Worm (Caenorhabditis elegans) whole organism, L3 larva: Measurements from ENCODE around the gene nas-15.

Experiments
- R02D3.7 ChIP-seq: fragments of 150-350 bp; optimal IDR thresholded peaks from 2 replicates; lab custom pipeline; 2014; ENCODE audit warnings: missing biosample characterization, missing genetic modification characterization
- ZK546.5 ChIP-seq: sonication (generic microtip); optimal IDR thresholded peaks from 2 replicates; lab custom pipeline; 2017; ENCODE audit warnings: missing biosample characterization, missing genetic modification characterization
- aly-2 ChIP-seq: fragments of 150-350 bp; optimal IDR thresholded peaks from 2 replicates; lab custom pipeline; 2014; ENCODE audit warnings: missing biosample characterization, missing genetic modification characterization
- ama-1 ChIP-seq: fragments of 150-350 bp; optimal IDR thresholded peaks from 2 replicates; lab custom pipeline; 2018
- ceh-28 ChIP-seq: fragments of 150-350 bp; optimal IDR thresholded peaks from 2 replicates; lab custom pipeline; 2014; ENCODE audit warnings: missing biosample characterization, missing genetic modification reagents, missing genetic modification characterization
- ceh-82 ChIP-seq: fragments of 150-350 bp; optimal IDR thresholded peaks from 2 replicates; lab custom pipeline; 2014; ENCODE audit warnings: missing biosample characterization, missing genetic modification characterization
- ceh-9 ChIP-seq: sonication (generic microtip); optimal IDR thresholded peaks from 2 replicates; lab custom pipeline; 2018; ENCODE audit warnings: missing biosample characterization, missing genetic modification characterization
- daf-12 ChIP-seq: fragments of 150-350 bp; optimal IDR thresholded peaks from 2 replicates; lab custom pipeline; 2014; ENCODE audit warnings: missing biosample characterization, missing genetic modification reagents, missing genetic modification characterization
- elt-1 ChIP-seq: fragments of 150-350 bp; optimal IDR thresholded peaks from 2 replicates; lab custom pipeline; 2014; ENCODE audit warnings: missing biosample characterization, missing genetic modification characterization
- elt-2 ChIP-seq: sonication (generic microtip); optimal IDR thresholded peaks from 2 replicates; lab custom pipeline; 2016; ENCODE audit warnings: missing genetic modification reagents, mild to moderate bottlenecking, missing genetic modification characterization, missing compliant biosample characterization
- elt-3 ChIP-seq, 3 experiments: fragments of 150-350 bp in 1 of 3; sonication (generic microtip) in 2 of 3; optimal IDR thresholded peaks; 2 replicates in 2 of 3; 4 replicates in 1 of 3; lab custom pipeline; 2014 to 2017; ENCODE audit warnings: missing biosample characterization in 3 of 3, missing genetic modification characterization in 3 of 3
- eor-1 ChIP-seq, 2 experiments: fragments of 150-350 bp; optimal IDR thresholded peaks; 2 replicates each; lab custom pipeline; 2014 to 2018; ENCODE audit warnings: missing biosample characterization in 2 of 2, missing genetic modification characterization in 2 of 2
- fkh-10 ChIP-seq: sonication (generic microtip); optimal IDR thresholded peaks from 2 replicates; lab custom pipeline; 2017; ENCODE audit warnings: missing biosample characterization, missing genetic modification reagents, missing genetic modification characterization
- fkh-2 ChIP-seq: fragments of 150-350 bp; optimal IDR thresholded peaks from 2 replicates; lab custom pipeline; 2014; ENCODE audit warnings: missing biosample characterization, missing genetic modification reagents, missing genetic modification characterization
- fos-1 ChIP-seq: fragments of 150-350 bp; optimal IDR thresholded peaks from 2 replicates; lab custom pipeline; 2014; ENCODE audit warnings: missing biosample characterization, missing genetic modification characterization
- hmg-11 ChIP-seq: sonication (generic microtip); optimal IDR thresholded peaks from 2 replicates; lab custom pipeline; 2016; ENCODE audit warnings: missing genetic modification characterization, missing compliant biosample characterization
- jun-1 ChIP-seq: fragments of 150-350 bp; optimal IDR thresholded peaks from 2 replicates; lab custom pipeline; 2014; ENCODE audit warnings: missing biosample characterization, missing genetic modification reagents, missing genetic modification characterization
- lin-15B ChIP-seq: fragments of 150-350 bp; optimal IDR thresholded peaks from 2 replicates; lab custom pipeline; 2014; ENCODE audit warnings: missing biosample characterization, missing genetic modification characterization
- lin-39 ChIP-seq: fragments of 150-350 bp; optimal IDR thresholded peaks from 2 replicates; lab custom pipeline; 2018; ENCODE audit warnings: missing biosample characterization, missing genetic modification reagents, missing genetic modification characterization
- lsy-12 ChIP-seq: sonication (generic microtip); optimal IDR thresholded peaks from 2 replicates; lab custom pipeline; 2016; ENCODE audit warnings: mild to moderate bottlenecking, missing genetic modification characterization, missing compliant biosample characterization
- mdl-1 ChIP-seq: fragments of 150-350 bp; optimal IDR thresholded peaks from 2 replicates; lab custom pipeline; 2014; ENCODE audit warnings: missing biosample characterization, missing genetic modification characterization
- nfya-1 ChIP-seq: sonication (generic microtip); optimal IDR thresholded peaks from 2 replicates; lab custom pipeline; 2017; ENCODE audit warnings: missing genetic modification characterization, mild to moderate bottlenecking, missing compliant biosample characterization, antibody characterized with exemption, moderate library complexity; ENCODE audit not compliant: insufficient read depth
- nhr-12 ChIP-seq: fragments of 150-350 bp; optimal IDR thresholded peaks from 2 replicates; lab custom pipeline; 2014; ENCODE audit warnings: missing biosample characterization, missing genetic modification characterization
- nhr-23 ChIP-seq: fragments of 150-350 bp; optimal IDR thresholded peaks from 2 replicates; lab custom pipeline; 2014; ENCODE audit warnings: missing biosample characterization, missing genetic modification reagents, missing genetic modification characterization
- nhr-237 ChIP-seq: fragments of 150-350 bp; optimal IDR thresholded peaks from 2 replicates; lab custom pipeline; 2014; ENCODE audit warnings: missing biosample characterization, missing genetic modification characterization
- nhr-25 ChIP-seq: sonication (generic microtip); optimal IDR thresholded peaks from 2 replicates; lab custom pipeline; 2017; ENCODE audit warnings: missing biosample characterization, missing genetic modification characterization
- nhr-28 ChIP-seq: fragments of 150-350 bp; optimal IDR thresholded peaks from 2 replicates; lab custom pipeline; 2014; ENCODE audit warnings: missing biosample characterization, missing genetic modification characterization
- nhr-43 ChIP-seq: sonication (generic microtip); optimal IDR thresholded peaks from 2 replicates; lab custom pipeline; 2016; ENCODE audit warnings: mild to moderate bottlenecking, missing genetic modification characterization, missing compliant biosample characterization; ENCODE audit not compliant: poor library complexity, severe bottlenecking
- nhr-77 ChIP-seq: fragments of 150-350 bp; optimal IDR thresholded peaks from 2 replicates; lab custom pipeline; 2014; ENCODE audit warnings: missing biosample characterization, missing genetic modification characterization
- pqm-1 ChIP-seq: fragments of 150-350 bp; optimal IDR thresholded peaks from 2 replicates; lab custom pipeline; 2017; ENCODE audit warnings: missing biosample characterization, missing genetic modification characterization, inconsistent platforms
- skn-1 ChIP-seq: fragments of 150-350 bp; optimal IDR thresholded peaks from 2 replicates; lab custom pipeline; 2014; ENCODE audit warnings: missing biosample characterization, missing genetic modification characterization
- tbx-2 ChIP-seq: sonication (generic microtip); optimal IDR thresholded peaks from 2 replicates; lab custom pipeline; 2016; ENCODE audit warnings: mild to moderate bottlenecking, missing genetic modification characterization, missing compliant biosample characterization
- unc-39 ChIP-seq: sonication (generic microtip); optimal IDR thresholded peaks from 4 replicates; lab custom pipeline; 2017; ENCODE audit warnings: missing biosample characterization, missing genetic modification characterization
- zag-1 ChIP-seq: fragments of 150-350 bp; optimal IDR thresholded peaks from 2 replicates; lab custom pipeline; 2014; ENCODE audit warnings: missing biosample characterization, missing genetic modification characterization
- ztf-4 ChIP-seq: fragments of 150-350 bp; optimal IDR thresholded peaks from 2 replicates; lab custom pipeline; 2014; ENCODE audit warnings: missing biosample characterization, missing genetic modification characterization

Gene nas-15

DNA sequence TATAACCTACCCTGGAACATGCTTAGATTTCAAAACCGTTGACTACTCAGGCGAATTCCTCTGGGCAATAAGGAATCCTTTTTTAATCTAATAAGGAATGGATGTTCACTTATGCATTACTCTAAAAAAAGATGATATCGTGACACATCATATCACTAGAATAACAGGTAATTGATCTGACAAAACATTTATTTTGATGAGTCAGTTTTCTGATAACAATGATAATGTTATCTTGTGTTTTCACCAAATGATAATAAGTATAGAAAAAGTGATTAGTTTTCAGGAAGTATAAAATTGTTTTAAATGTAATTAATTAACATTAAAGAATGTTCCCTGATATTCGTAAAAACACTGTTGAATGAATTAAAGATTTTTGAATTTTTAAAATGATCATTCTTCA is 48.5 kb upstream of the nas-15 start:
- TF ChIP-seq elt-2 (tag; lab: Kevin White, UChicago) (peak; percentile 16), pqm-1 (peak; percentile 55), nhr-28 (tag; lab: Kevin White, UChicago) (no peak), tbx-2 (tag; lab: Kevin White, UChicago) (no peak), jun-1 (tag; lab: Kevin White, UChicago) (no peak), elt-3 (tag; optimal IDR thresholded peaks at IDR 0.05; lab: Kevin White, UChicago) (no peak)

- TF ChIP-seq R02D3.7 (tag; lab: Kevin White, UChicago) (no peak), ZK546.5 (tag; lab: Kevin White, UChicago) (no peak), nhr-28 (tag; lab: Kevin White, UChicago) (no peak), skn-1 (tag; lab: Kevin White, UChicago) (no peak), nhr-77 (no peak), ama-1 (lab: Kevin White, UChicago) (no peak), lin-15B (tag; lab: Kevin White, UChicago) (no peak), fkh-2 (no peak), nhr-23 (tag; lab: Kevin White, UChicago) (no peak), pqm-1 (no peak), zag-1 (no peak), nhr-237 (tag; lab: Kevin White, UChicago) (no peak), nhr-12 (tag; lab: Kevin White, UChicago) (no peak)
Measured at ce11 chrX:735572-735971, 41.9 kb upstream of the nas-15 start, which contains the start of gene npr-19. Gene npr-19, minus strand, starts transcription at chrX:735672.

ce11 chrX:736989-737388 is 40.5 kb upstream of the nas-15 start:
- TF ChIP-seq pqm-1: no peak
- TF ChIP-seq fkh-10 (GFP tag; lab: Kevin White, UChicago): peak; percentile 8

DNA sequence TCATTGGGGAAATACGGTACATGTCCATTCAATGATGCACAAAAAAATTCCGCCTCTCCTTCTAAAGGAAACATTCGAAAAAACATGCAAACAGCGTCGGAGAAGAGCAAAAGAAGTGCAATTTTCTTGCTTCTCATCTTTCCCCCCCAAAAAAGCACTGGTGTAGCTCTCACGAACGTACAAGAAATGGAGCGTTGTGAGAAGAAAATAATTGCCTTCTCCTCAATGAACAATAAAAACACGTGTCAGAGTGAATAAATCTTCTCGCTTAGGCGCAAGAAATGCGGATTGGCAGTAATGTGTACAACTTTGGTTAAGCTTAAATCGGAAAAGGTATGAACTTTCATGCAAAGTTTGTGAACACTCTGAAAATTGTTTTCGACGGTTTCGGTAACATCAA is 29.2 kb upstream of the nas-15 start:
- TF ChIP-seq nhr-77 (no peak), aly-2 (no peak), zag-1 (no peak), nhr-12 (tag; lab: Kevin White, UChicago) (no peak), fos-1 (no peak), ztf-4 (tag; lab: Kevin White, UChicago) (no peak)

DNA sequence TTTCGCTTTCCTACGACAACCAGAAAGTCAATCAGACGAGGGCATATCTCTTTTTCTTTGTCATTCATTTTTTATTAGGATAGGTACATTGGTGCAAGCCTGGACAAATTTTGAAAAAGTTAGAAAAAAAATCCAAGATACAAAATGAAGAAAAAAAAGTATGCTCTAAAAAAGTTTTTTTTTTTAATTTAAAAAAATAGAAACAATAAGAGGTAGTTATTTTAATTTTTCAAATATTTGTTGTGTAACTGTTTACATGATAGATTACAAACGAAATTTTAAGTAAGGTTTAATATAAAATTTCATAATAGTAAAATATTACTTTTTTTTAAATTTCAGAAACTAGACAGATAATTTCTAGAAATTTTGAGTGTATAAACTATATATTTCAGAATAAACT is 17.9 kb upstream of the nas-15 start, which contains the start of gene aex-3:
TSS of gene aex-3 (minus strand) at position 101 of the 400 bp plus-strand sequence.
- TF ChIP-seq eor-1 (tag; optimal IDR thresholded peaks at IDR 0.05; lab: Kevin White, UChicago) (no peak), ztf-4 (tag; lab: Kevin White, UChicago) (no peak), fkh-2 (no peak), tbx-2 (tag; lab: Kevin White, UChicago) (no peak), skn-1 (tag; lab: Kevin White, UChicago) (no peak), ama-1 (lab: Kevin White, UChicago) (no peak), ZK546.5 (tag; lab: Kevin White, UChicago) (no peak), elt-1 (tag; lab: Kevin White, UChicago) (no peak), nhr-28 (tag; lab: Kevin White, UChicago) (no peak), mdl-1 (no peak), nhr-77 (no peak), lsy-12 (tag; lab: Kevin White, UChicago) (no peak), lin-15B (tag; lab: Kevin White, UChicago) (no peak), fkh-10 (GFP tag; lab: Kevin White, UChicago) (no peak), nhr-23 (tag; lab: Kevin White, UChicago) (no peak), ceh-9 (tag; lab: Kevin White, UChicago) (no peak), nhr-43 (no peak), ceh-28 (tag; lab: Kevin White, UChicago) (no peak)

DNA sequence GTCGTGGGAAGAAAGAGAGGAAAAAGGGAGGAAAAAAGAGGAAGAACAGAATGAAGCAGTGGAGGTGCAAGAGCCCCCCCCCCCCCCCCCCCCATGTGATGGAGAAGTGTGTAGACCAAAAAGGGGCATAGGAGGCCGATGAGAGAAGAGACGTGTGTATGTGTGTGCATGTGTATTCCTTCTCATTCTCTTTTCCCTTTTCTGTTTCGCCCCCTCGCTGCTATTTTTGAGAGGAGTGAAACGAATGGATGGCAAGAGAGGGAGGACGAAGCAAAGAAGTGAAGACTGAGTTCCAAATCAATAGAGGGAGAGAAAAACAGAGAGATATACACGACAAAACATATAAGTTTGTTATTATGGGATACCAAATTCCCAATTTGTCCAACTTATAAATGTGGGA is 16.9 kb upstream of the nas-15 start:
- TF ChIP-seq ceh-82 (no peak), daf-12 (tag; lab: Kevin White, UChicago) (no peak), R02D3.7 (tag; lab: Kevin White, UChicago) (no peak), lin-39 (tag; lab: Kevin White, UChicago) (peak; percentile 50), nhr-25 (tag; lab: Kevin White, UChicago) (no peak), nfya-1 (tag; lab: Kevin White, UChicago) (peak; percentile 59), ztf-4 (tag; lab: Kevin White, UChicago) (no peak), hmg-11 (peak; percentile 67), unc-39 (tag; lab: Kevin White, UChicago) (no peak)
- TF ChIP-seq, all 47 proteins: peak for 3
